Fruit fly (Drosophila melanogaster): ENCODE data around the gene MED11.
A peak's percentile ranks its signal among the peaks of the same experiment; 100 is the strongest.

The MED11 gene

DNA sequence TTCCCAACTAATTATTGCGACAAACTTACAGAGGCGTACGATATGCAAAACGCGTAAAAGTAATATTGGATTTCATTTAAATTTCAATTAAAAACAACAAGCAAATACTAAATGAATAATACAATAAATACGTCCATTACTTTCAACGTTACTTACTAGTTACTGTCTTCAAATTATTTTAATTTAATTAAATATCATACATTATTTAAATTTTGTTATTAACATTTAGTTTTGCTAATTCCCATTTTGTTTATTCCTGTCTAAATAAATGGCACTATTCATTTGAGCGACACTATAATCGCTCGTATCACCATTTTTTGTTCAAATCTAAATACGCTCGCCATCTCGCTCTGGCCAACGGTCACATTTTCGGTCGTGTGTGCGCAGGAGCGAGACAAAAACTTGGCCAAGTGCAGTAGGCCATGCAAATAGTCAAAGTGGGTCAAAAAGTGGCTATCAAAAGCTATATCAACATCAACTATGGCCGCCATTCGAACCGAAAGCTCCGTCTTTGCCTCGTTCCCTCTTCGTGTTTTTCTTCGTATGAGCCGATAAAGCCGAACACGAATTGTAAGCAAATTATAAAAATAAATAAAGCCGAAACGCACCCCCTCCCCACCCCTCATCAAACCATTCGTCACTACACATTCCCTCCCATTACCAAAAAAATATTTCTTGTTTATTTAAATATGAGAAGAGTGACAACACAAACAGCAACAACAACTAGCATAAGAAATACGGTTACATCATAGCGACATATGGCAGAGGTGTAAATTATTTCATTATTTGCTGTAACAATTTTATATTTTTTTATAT, 43.8 kb downstream of the MED11 start (continued):
- TF ChIP-seq en (GFP tag; optimal IDR thresholded peaks at IDR 0.05) (no peak), Kr (GFP tag; optimal IDR thresholded peaks at IDR 0.05) (no peak), z (GFP tag; IDR thresholded peaks at IDR 0.05) (peak; percentile 59; the same call in 1 of the 3 replicates), org-1 (GFP tag; optimal IDR thresholded peaks at IDR 0.05) (peak; percentile 1), CG18764 (GFP tag; optimal IDR thresholded peaks at IDR 0.05) (no peak), CG4282 (GFP tag; optimal IDR thresholded peaks at IDR 0.05) (no peak), Nf-YB (GFP tag; optimal IDR thresholded peaks at IDR 0.05) (peak; percentile 1), kay (GFP tag; optimal IDR thresholded peaks at IDR 0.05) (no peak), tin (GFP tag; optimal IDR thresholded peaks at IDR 0.05) (no peak), CG10267 (tag; optimal IDR thresholded peaks at IDR 0.05) (no peak), twi (tag; optimal IDR thresholded peaks at IDR 0.05) (no peak), ATbp (GFP tag; optimal IDR thresholded peaks at IDR 0.05) (peak; percentile 77), jing (GFP tag; optimal IDR thresholded peaks at IDR 0.05) (no peak), CG13296 (GFP tag; optimal IDR thresholded peaks at IDR 0.05) (peak; percentile 82), Ada2b (GFP tag; IDR thresholded peaks at IDR 0.05) (peak; percentile 16; the same call in 1 of the 2 replicates), CG4854 (GFP tag; optimal IDR thresholded peaks at IDR 0.05) (peak; percentile 25), gcm (GFP tag; optimal IDR thresholded peaks at IDR 0.05) (no peak), CG8478 (optimal IDR thresholded peaks at IDR 0.05) (no peak), wor (GFP tag; IDR thresholded peaks at IDR 0.05) (no peak), CG31441 (GFP tag; IDR thresholded peaks at IDR 0.05) (peak; percentile 55), CG11456 (GFP tag; IDR thresholded peaks at IDR 0.05) (no peak), zfh2 (GFP tag; optimal IDR thresholded peaks at IDR 0.05) (peak; percentile 10), YL-1 (GFP tag; optimal IDR thresholded peaks at IDR 0.05) (peak; percentile 15), BtbVII (GFP tag; optimal IDR thresholded peaks at IDR 0.05) (peak; percentile 70), wdn (GFP tag; IDR thresholded peaks at IDR 0.05) (0 out of 2 replicates have a peak, but pooled peaks have one; percentile 20), CG6813 (GFP tag; optimal IDR thresholded peaks at IDR 0.05) (peak; percentile 54), lola (GFP tag; optimal IDR thresholded peaks at IDR 0.05) (no peak), CG11696 (GFP tag; IDR thresholded peaks at IDR 0.05) (peak; percentile 83), rib (GFP tag; IDR thresholded peaks at IDR 0.05) (peak; percentile 90), Dp (GFP tag; optimal IDR thresholded peaks at IDR 0.05) (no peak), CG7786 (GFP tag; optimal IDR thresholded peaks at IDR 0.05) (peak; percentile 16), CG9727 (GFP tag; optimal IDR thresholded peaks at IDR 0.05) (peak; percentile 6), usp (GFP tag; optimal IDR thresholded peaks at IDR 0.05) (no peak), vnd (GFP tag; IDR thresholded peaks at IDR 0.05; ENCODE audit: partially characterized antibody) (no peak), knrl (GFP tag; IDR thresholded peaks at IDR 0.05; ENCODE audit: partially characterized antibody) (no peak), B-H1 (GFP tag; IDR thresholded peaks at IDR 0.05) (peak; percentile 11; the same call in 1 of the 3 replicates), nmo (GFP tag; optimal IDR thresholded peaks at IDR 0.05) (peak; percentile 4), corto (GFP tag; optimal IDR thresholded peaks at IDR 0.05) (no peak), CG4820 (GFP tag; optimal IDR thresholded peaks at IDR 0.05) (no peak), CG17359 (tag; optimal IDR thresholded peaks at IDR 0.05) (peak; percentile 65), CG3163 (GFP tag; optimal IDR thresholded peaks at IDR 0.05) (no peak), phol (tag; optimal IDR thresholded peaks at IDR 0.05) (peak; percentile 46), GATAe (GFP tag; conservative IDR thresholded peaks at IDR 0.05) (peak; percentile 60; the same call in 1 of the 2 replicates), CG18619 (GFP tag; optimal IDR thresholded peaks at IDR 0.05) (peak; percentile 33), CG8944 (GFP tag; optimal IDR thresholded peaks at IDR 0.05) (no peak), lbe (GFP tag; optimal IDR thresholded peaks at IDR 0.05) (no peak), CG2889 (GFP tag; IDR thresholded peaks at IDR 0.05) (no peak), nau (GFP tag; optimal IDR thresholded peaks at IDR 0.05) (peak; percentile 83), Spps (tag; optimal IDR thresholded peaks at IDR 0.05) (no peak)
